Fruit fly (Drosophila melanogaster): ENCODE measurements around the gene CG10237.
A peak's percentile ranks its signal among the peaks of the same experiment; 100 is the strongest.

CG10237 gene

dm6 chr2L:19425765-19426329 lies 16.7 kb downstream of the CG10237 start (continued):
- TF ChIP-seq Chrac-16 (GFP tag; optimal IDR thresholded peaks at IDR 0.05) (peak; percentile 63), CG12744 (GFP tag; optimal IDR thresholded peaks at IDR 0.05) (no peak), ATbp (GFP tag; optimal IDR thresholded peaks at IDR 0.05) (peak; percentile 60), Abd-B (GFP tag; optimal IDR thresholded peaks at IDR 0.05) (peak; percentile 39), Oli (tag; optimal IDR thresholded peaks at IDR 0.05) (peak; percentile 74), ftz-f1 (GFP tag; optimal IDR thresholded peaks at IDR 0.05) (peak; percentile 91), Fer1 (GFP tag; optimal IDR thresholded peaks at IDR 0.05) (peak; percentile 55), ewg (GFP tag; optimal IDR thresholded peaks at IDR 0.05) (peak; percentile 10), sob (GFP tag; IDR thresholded peaks at IDR 0.05) (peak; percentile 65), CG5953 (GFP tag; IDR thresholded peaks at IDR 0.05) (0 out of 2 replicates have a peak, but pooled peaks have one; percentile 7), CG1233 (GFP tag; optimal IDR thresholded peaks at IDR 0.05) (peak; percentile 53), chm (GFP tag; IDR thresholded peaks at IDR 0.05) (no peak), CG11093 (GFP tag; IDR thresholded peaks at IDR 0.05) (0 out of 3 replicates have a peak, but pooled peaks have one; percentile 27), Sry-β (GFP tag; optimal IDR thresholded peaks at IDR 0.05) (no peak), CG14965 (GFP tag; optimal IDR thresholded peaks at IDR 0.05; ENCODE audit: borderline replicate concordance) (peak; percentile 95), sim (GFP tag; IDR thresholded peaks at IDR 0.05) (peak; percentile 40), ems (GFP tag; optimal IDR thresholded peaks at IDR 0.05) (no peak), dimm (GFP tag; IDR thresholded peaks at IDR 0.05) (no peak), Fer3 (tag; optimal IDR thresholded peaks at IDR 0.05) (peak; percentile 71), CG1602 (GFP tag; optimal IDR thresholded peaks at IDR 0.05) (peak; percentile 48), ac (GFP tag; optimal IDR thresholded peaks at IDR 0.05) (no peak), CG31365 (tag; optimal IDR thresholded peaks at IDR 0.05) (no peak), maf-S (GFP tag; optimal IDR thresholded peaks at IDR 0.05) (peak; percentile 32), toy (GFP tag; IDR thresholded peaks at IDR 0.05) (peak; percentile 71), CG16779 (GFP tag; IDR thresholded peaks at IDR 0.05) (no peak), CG33557 (GFP tag; optimal IDR thresholded peaks at IDR 0.05) (peak; percentile 39), CG6272 (GFP tag; IDR thresholded peaks at IDR 0.05) (peak; percentile 24; the same call in 1 of the 2 replicates), unc-4 (GFP tag; IDR thresholded peaks at IDR 0.05; ENCODE audit: partially characterized antibody) (no peak), wdn (GFP tag; IDR thresholded peaks at IDR 0.05) (0 out of 2 replicates have a peak, but pooled peaks have one; percentile 38), jigr1 (GFP tag; IDR thresholded peaks at IDR 0.05) (no peak), GATAe (GFP tag; conservative IDR thresholded peaks at IDR 0.05) (peak; percentile 43; the same call in 1 of the 2 replicates), bowl (GFP tag; IDR thresholded peaks at IDR 0.05) (no peak), emc (GFP tag; optimal IDR thresholded peaks at IDR 0.05) (no peak), CG17361 (GFP tag; IDR thresholded peaks at IDR 0.05) (peak; percentile 82), run (tag; optimal IDR thresholded peaks at IDR 0.05) (peak; percentile 6), nerfin-2 (GFP tag; IDR thresholded peaks at IDR 0.05; ENCODE audit: partially characterized antibody) (no peak), Spps (tag; optimal IDR thresholded peaks at IDR 0.05) (no peak), Ssrp (tag; optimal IDR thresholded peaks at IDR 0.05) (peak; percentile 70), sima (GFP tag; optimal IDR thresholded peaks at IDR 0.05) (no peak), CG12659 (GFP tag; optimal IDR thresholded peaks at IDR 0.05) (peak; percentile 59), CG33213 (GFP tag; optimal IDR thresholded peaks at IDR 0.05) (peak; percentile 50), CG10565 (GFP tag; optimal IDR thresholded peaks at IDR 0.05) (peak; percentile 20), CG4282 (GFP tag; optimal IDR thresholded peaks at IDR 0.05) (peak; percentile 34), E2f2 (GFP tag; IDR thresholded peaks at IDR 0.05) (peak; percentile 49), knrl (GFP tag; IDR thresholded peaks at IDR 0.05; ENCODE audit: partially characterized antibody) (no peak), Pdp1 (GFP tag; optimal IDR thresholded peaks at IDR 0.05) (peak; percentile 57 to 61), CG12391 (tag; optimal IDR thresholded peaks at IDR 0.05) (peak; percentile 74), fd3F (GFP tag; optimal IDR thresholded peaks at IDR 0.05) (peak; percentile 47), rib (GFP tag; IDR thresholded peaks at IDR 0.05) (no peak; the same call in 1 of the 2 replicates), CG7357 (GFP tag; IDR thresholded peaks at IDR 0.05) (no peak)
